Fruit fly (Drosophila melanogaster): ENCODE measurements around the gene dos.

Gene dos

dm6 chr3L:2584119-2584805, 5.0 kb upstream of the dos start (continued):
- peak; percentile 60; the same call in 1 of the 2 replicates for TF ChIP-seq CG32772 (GFP tag; IDR thresholded peaks at IDR 0.05)
- TF ChIP-seq CTCF (GFP tag; optimal IDR thresholded peaks at IDR 0.05): peak; percentile 45
- TF ChIP-seq jing (GFP tag; optimal IDR thresholded peaks at IDR 0.05): peak; percentile 56
- no peak for TF ChIP-seq CG1792 (GFP tag; optimal IDR thresholded peaks at IDR 0.05)
- peak; percentile 84 for TF ChIP-seq grau (tag; optimal IDR thresholded peaks at IDR 0.05)
- TF ChIP-seq pfk (GFP tag; optimal IDR thresholded peaks at IDR 0.05): no peak
- peak; percentile 50 for TF ChIP-seq CG6854 (GFP tag; optimal IDR thresholded peaks at IDR 0.05)
- TF ChIP-seq danr (GFP tag; IDR thresholded peaks at IDR 0.05): peak; percentile 63
- peak; percentile 36; the same call in 1 of the 2 replicates for TF ChIP-seq Lim3 (GFP tag; IDR thresholded peaks at IDR 0.05)
- peak; percentile 88 for TF ChIP-seq CG11695 (GFP tag; IDR thresholded peaks at IDR 0.05)
- TF ChIP-seq disco-r (GFP tag; optimal IDR thresholded peaks at IDR 0.05): peak; percentile 76
- TF ChIP-seq CG3847 (GFP tag; IDR thresholded peaks at IDR 0.05): peak; percentile 66
- peak; percentile 61 for TF ChIP-seq CG13624 (GFP tag; optimal IDR thresholded peaks at IDR 0.05)
- peak; percentile 90 for TF ChIP-seq Fer1 (GFP tag; optimal IDR thresholded peaks at IDR 0.05)
- peak; percentile 70 for TF ChIP-seq Nf-YC (tag; optimal IDR thresholded peaks at IDR 0.05)
- TF ChIP-seq Lpt (GFP tag; optimal IDR thresholded peaks at IDR 0.05): no peak
- TF ChIP-seq H15 (GFP tag; IDR thresholded peaks at IDR 0.05): peak; percentile 46; the same call in 1 of the 3 replicates
- peak; percentile 88 for TF ChIP-seq PHDP (tag; optimal IDR thresholded peaks at IDR 0.05)
- TF ChIP-seq sqz (GFP tag; optimal IDR thresholded peaks at IDR 0.05): peak; percentile 50
- peak; percentile 52; the same call in 1 of the 3 replicates for TF ChIP-seq Optix (GFP tag; IDR thresholded peaks at IDR 0.05)
- TF ChIP-seq Mrtf (GFP tag; IDR thresholded peaks at IDR 0.05): peak; percentile 46
- peak; percentile 58 for TF ChIP-seq Mad (GFP tag; optimal IDR thresholded peaks at IDR 0.05)
- TF ChIP-seq Ravus (GFP tag; IDR thresholded peaks at IDR 0.05): peak; percentile 27; the same call in 1 of the 2 replicates
- no peak for TF ChIP-seq p53 (GFP tag; optimal IDR thresholded peaks at IDR 0.05)
- no peak for TF ChIP-seq da (GFP tag; optimal IDR thresholded peaks at IDR 0.05)
- TF ChIP-seq CG11085 (GFP tag; IDR thresholded peaks at IDR 0.05): no peak
- TF ChIP-seq hbn (GFP tag; IDR thresholded peaks at IDR 0.05; ENCODE audit: partially characterized antibody): 0 out of 2 replicates have a peak, but pooled peaks have one; percentile 26
- no peak for TF ChIP-seq vnd (GFP tag; IDR thresholded peaks at IDR 0.05; ENCODE audit: partially characterized antibody)
- TF ChIP-seq CG30403 (GFP tag; optimal IDR thresholded peaks at IDR 0.05): peak; percentile 87
- TF ChIP-seq CG6272 (GFP tag; IDR thresholded peaks at IDR 0.05): 0 out of 2 replicates have a peak, but pooled peaks have one; percentile 41
- no peak for TF ChIP-seq zen2 (GFP tag; IDR thresholded peaks at IDR 0.05; ENCODE audit: partially characterized antibody)
- peak; percentile 77 for TF ChIP-seq CG12104 (GFP tag; optimal IDR thresholded peaks at IDR 0.05)
- TF ChIP-seq ewg (GFP tag; optimal IDR thresholded peaks at IDR 0.05): peak; percentile 55
- TF ChIP-seq pros (GFP tag; optimal IDR thresholded peaks at IDR 0.05): peak; percentile 91
- peak; percentile 90 for TF ChIP-seq nmo (GFP tag; optimal IDR thresholded peaks at IDR 0.05)
- TF ChIP-seq CG14860 (GFP tag; IDR thresholded peaks at IDR 0.05; ENCODE audit: partially characterized antibody): no peak
- TF ChIP-seq phol (tag; optimal IDR thresholded peaks at IDR 0.05): peak; percentile 87
- TF ChIP-seq Oli (tag; optimal IDR thresholded peaks at IDR 0.05): peak; percentile 90
- TF ChIP-seq ab (GFP tag; optimal IDR thresholded peaks at IDR 0.05): peak; percentile 42
- TF ChIP-seq hth (optimal IDR thresholded peaks at IDR 0.05): no peak
- no peak for TF ChIP-seq CG3065 (GFP tag; optimal IDR thresholded peaks at IDR 0.05)
- TF ChIP-seq CG8359 (GFP tag; optimal IDR thresholded peaks at IDR 0.05; ENCODE audit: borderline replicate concordance): peak; percentile 78
- TF ChIP-seq nerfin-1 (tag; optimal IDR thresholded peaks at IDR 0.05): peak; percentile 73
- TF ChIP-seq fd96Cb (tag; optimal IDR thresholded peaks at IDR 0.05): peak; percentile 83
- TF ChIP-seq Kr (GFP tag; optimal IDR thresholded peaks at IDR 0.05): no peak
- TF ChIP-seq CG5953 (GFP tag; IDR thresholded peaks at IDR 0.05): 0 out of 2 replicates have a peak, but pooled peaks have one; percentile 41
- TF ChIP-seq lmd (GFP tag; IDR thresholded peaks at IDR 0.05): peak; percentile 82
- peak; percentile 87 for TF ChIP-seq CG31441 (GFP tag; IDR thresholded peaks at IDR 0.05)
- TF ChIP-seq CG12659 (GFP tag; optimal IDR thresholded peaks at IDR 0.05): peak; percentile 88
- TF ChIP-seq CG10979 (tag; optimal IDR thresholded peaks at IDR 0.05): peak; percentile 86
